Fruit fly (Drosophila melanogaster) whole organism, embryonic: Measurements from ENCODE around the gene fz3.

Source experiments
- Abd-B ChIP-seq: fragments of 200-800 bp; sonication (Bioruptor generic); optimal IDR thresholded peaks from 2 replicates; lab custom pipeline; 2018; ENCODE audit warnings: missing biosample characterization, mild to moderate bottlenecking, missing genetic modification characterization, moderate library complexity
- BEAF-32 ChIP-seq: fragments of 200-800 bp; sonication (Bioruptor generic); optimal IDR thresholded peaks from 3 replicates; lab custom pipeline; 2017; ENCODE audit warnings: missing biosample characterization, missing genetic modification characterization, mild to moderate bottlenecking, moderate library complexity, missing genetic modification reagents
- Bdp1 ChIP-seq: fragments of 200-800 bp; sonication (Bioruptor generic); optimal IDR thresholded peaks from 3 replicates; lab custom pipeline; 2016; ENCODE audit warnings: missing biosample characterization, missing genetic modification characterization
- CG11093 ChIP-seq: fragments of 200-800 bp; sonication (Bioruptor generic); IDR thresholded peaks from 3 replicates; pipeline ENCODE4 v1.3.6; 2022; ENCODE audit warnings: missing biosample characterization, missing genetic modification characterization
- CG11560 ChIP-seq: fragments of 200-800 bp; sonication (Bioruptor generic); IDR thresholded peaks from 3 replicates; pipeline ENCODE4 v1.3.6; 2022; ENCODE audit warnings: missing biosample characterization, missing genetic modification characterization
- CG11695 ChIP-seq: fragments of 200-800 bp; sonication (Bioruptor generic); IDR thresholded peaks from 3 replicates; pipeline ENCODE4 v1.3.6; 2022; ENCODE audit warnings: missing biosample characterization, missing genetic modification characterization
- CG13296 ChIP-seq: fragments of 200-800 bp; sonication (Bioruptor generic); optimal IDR thresholded peaks from 3 replicates; lab custom pipeline; 2018; ENCODE audit warnings: missing biosample characterization, mild to moderate bottlenecking, missing genetic modification characterization
- CG14710 ChIP-seq: fragments of 200-800 bp; sonication (Bioruptor generic); optimal IDR thresholded peaks from 3 replicates; lab custom pipeline; 2019; ENCODE audit warnings: missing biosample characterization, mild to moderate bottlenecking, missing genetic modification characterization, moderate library complexity
- CG15514 ChIP-seq: fragments of 200-800 bp; sonication (Bioruptor generic); optimal IDR thresholded peaks from 3 replicates; lab custom pipeline; 2017; ENCODE audit warnings: missing biosample characterization, missing genetic modification characterization, mild to moderate bottlenecking, moderate library complexity, missing genetic modification reagents
- CG1603 ChIP-seq: fragments of 200-800 bp; sonication (Bioruptor generic); optimal IDR thresholded peaks from 2 replicates; lab custom pipeline; 2019; ENCODE audit warnings: missing biosample characterization, mild to moderate bottlenecking, missing genetic modification characterization, moderate library complexity
- CG18599 ChIP-seq: fragments of 200-800 bp; sonication (Bioruptor generic); optimal IDR thresholded peaks from 3 replicates; lab custom pipeline; 2017; ENCODE audit warnings: missing biosample characterization, missing genetic modification characterization, mild to moderate bottlenecking, moderate library complexity, missing genetic modification reagents
- CG2129 ChIP-seq: fragments of 200-800 bp; sonication (Bioruptor generic); IDR thresholded peaks from 2 replicates; pipeline ENCODE4 v1.3.6; 2022; ENCODE audit warnings: missing biosample characterization, missing genetic modification characterization; ENCODE audit not compliant: partially characterized antibody
- CG4360 ChIP-seq: fragments of 200-800 bp; sonication (Bioruptor generic); IDR thresholded peaks from 2 replicates; pipeline ENCODE4 v1.3.6; 2022; ENCODE audit warnings: missing biosample characterization, missing genetic modification characterization
- CG7271 ChIP-seq: fragments of 200-800 bp; sonication (Bioruptor generic); optimal IDR thresholded peaks from 2 replicates; lab custom pipeline; 2018; ENCODE audit warnings: missing biosample characterization, mild to moderate bottlenecking, missing genetic modification characterization, moderate library complexity
- CG7357 ChIP-seq: fragments of 200-800 bp; sonication (Bioruptor generic); IDR thresholded peaks from 3 replicates; pipeline ENCODE4 v1.3.6; 2022; ENCODE audit warnings: missing biosample characterization, missing genetic modification characterization
- CG7372 ChIP-seq: fragments of 200-800 bp; sonication (Bioruptor generic); IDR thresholded peaks from 2 replicates; pipeline ENCODE4 v1.3.6; 2022; ENCODE audit warnings: missing biosample characterization, missing genetic modification characterization
- CG7839 ChIP-seq: fragments of 200-800 bp; sonication (Bioruptor generic); optimal IDR thresholded peaks from 3 replicates; lab custom pipeline; 2018; ENCODE audit warnings: missing biosample characterization, mild to moderate bottlenecking, missing genetic modification characterization, moderate library complexity
- D19A ChIP-seq: fragments of 200-800 bp; optimal IDR thresholded peaks from 3 replicates; lab custom pipeline; 2019; ENCODE audit warnings: missing biosample characterization, mild to moderate bottlenecking, missing genetic modification characterization, moderate library complexity
- Dref ChIP-seq: fragments of 200-800 bp; sonication (Bioruptor generic); IDR thresholded peaks from 2 replicates; pipeline ENCODE4 v1.3.6; 2022; ENCODE audit warnings: missing biosample characterization, missing genetic modification characterization
- E2f2 ChIP-seq: fragments of 200-800 bp; sonication (Bioruptor generic); IDR thresholded peaks from 2 replicates; pipeline ENCODE4 v1.3.6; 2022; ENCODE audit warnings: missing biosample characterization, missing genetic modification characterization
- Ets65A ChIP-seq: fragments of 200-800 bp; sonication (Bioruptor generic); peaks from one replicate; lab custom pipeline; 2016; ENCODE audit warnings: missing biosample characterization, missing genetic modification characterization
- HLHmδ ChIP-seq: fragments of 200-800 bp; sonication (Bioruptor generic); optimal IDR thresholded peaks from 2 replicates; lab custom pipeline; 2018; ENCODE audit warnings: missing biosample characterization, mild to moderate bottlenecking, missing genetic modification characterization, moderate library complexity
- HmgZ ChIP-seq: fragments of 200-800 bp; sonication (Bioruptor generic); optimal IDR thresholded peaks from 2 replicates; lab custom pipeline; 2018; ENCODE audit warnings: missing biosample characterization, mild to moderate bottlenecking, missing genetic modification characterization
- Hr3 ChIP-seq: fragments of 200-800 bp; sonication (Bioruptor generic); optimal IDR thresholded peaks from 3 replicates; lab custom pipeline; 2016; ENCODE audit warnings: missing biosample characterization, missing genetic modification characterization
- Hsf ChIP-seq: fragments of 200-800 bp; sonication (Bioruptor generic); optimal IDR thresholded peaks from 3 replicates; lab custom pipeline; 2016; ENCODE audit warnings: missing biosample characterization, missing genetic modification characterization
- MBD-R2 ChIP-seq: fragments of 200-800 bp; sonication (Bioruptor generic); IDR thresholded peaks from 2 replicates; pipeline ENCODE4 v1.3.6; 2022; ENCODE audit warnings: missing biosample characterization, missing genetic modification characterization
- MESR4 ChIP-seq: fragments of 200-800 bp; sonication (Bioruptor generic); optimal IDR thresholded peaks from 2 replicates; lab custom pipeline; 2018; ENCODE audit warnings: missing biosample characterization, mild to moderate bottlenecking, missing genetic modification characterization, moderate library complexity
- Meics ChIP-seq: fragments of 200-800 bp; sonication (Bioruptor generic); optimal IDR thresholded peaks from 2 replicates; lab custom pipeline; 2017; ENCODE audit warnings: missing biosample characterization, mild to moderate bottlenecking, missing genetic modification characterization
- Oli ChIP-seq: fragments of 200-800 bp; sonication (Bioruptor generic); optimal IDR thresholded peaks from 2 replicates; lab custom pipeline; 2018; ENCODE audit warnings: missing biosample characterization, mild to moderate bottlenecking, missing genetic modification characterization, moderate library complexity
- Rfx ChIP-seq: fragments of 200-800 bp; sonication (Bioruptor generic); IDR thresholded peaks from 2 replicates; pipeline ENCODE4 v1.3.6; 2022; ENCODE audit warnings: missing biosample characterization, missing genetic modification characterization
- Sin3A ChIP-seq: fragments of >200 bp; optimal IDR thresholded peaks from 2 replicates; lab custom pipeline; 2018
- Sry-δ ChIP-seq: fragments of 200-800 bp; sonication (Bioruptor generic); optimal IDR thresholded peaks from 2 replicates; lab custom pipeline; 2016; ENCODE audit warnings: missing biosample characterization, missing genetic modification characterization
- Xbp1 ChIP-seq: fragments of 200-800 bp; sonication (Bioruptor generic); optimal IDR thresholded peaks from 3 replicates; lab custom pipeline; 2016; ENCODE audit warnings: missing biosample characterization, mild to moderate bottlenecking, missing genetic modification characterization
- caup ChIP-seq: fragments of 200-800 bp; sonication (Bioruptor generic); optimal IDR thresholded peaks from 3 replicates; lab custom pipeline; 2017; ENCODE audit warnings: missing biosample characterization, mild to moderate bottlenecking, missing genetic modification characterization, moderate library complexity; ENCODE audit not compliant: severe bottlenecking
- da ChIP-seq: fragments of 200-800 bp; sonication (Bioruptor generic); optimal IDR thresholded peaks from 2 replicates; lab custom pipeline; 2016; ENCODE audit warnings: missing biosample characterization, missing genetic modification characterization
- fd3F ChIP-seq: fragments of 200-800 bp; sonication (Bioruptor generic); optimal IDR thresholded peaks from 2 replicates; lab custom pipeline; 2018; ENCODE audit warnings: missing biosample characterization, mild to moderate bottlenecking, missing genetic modification characterization, moderate library complexity
- gsb ChIP-seq: fragments of 200-800 bp; sonication (Bioruptor generic); IDR thresholded peaks from 2 replicates; pipeline ENCODE4 v1.3.6; 2022; ENCODE audit warnings: missing biosample characterization, missing genetic modification characterization
- gsb-n ChIP-seq: fragments of 200-800 bp; sonication (Bioruptor generic); optimal IDR thresholded peaks from 3 replicates; lab custom pipeline; 2018; ENCODE audit warnings: missing biosample characterization, mild to moderate bottlenecking, missing genetic modification characterization
- nerfin-1 ChIP-seq: fragments of 200-800 bp; sonication (Bioruptor generic); optimal IDR thresholded peaks from 3 replicates; lab custom pipeline; 2019; ENCODE audit warnings: missing biosample characterization, mild to moderate bottlenecking, missing genetic modification characterization, moderate library complexity
- pfk ChIP-seq: fragments of 200-800 bp; sonication (Bioruptor generic); optimal IDR thresholded peaks from 2 replicates; lab custom pipeline; 2018; ENCODE audit warnings: missing biosample characterization, mild to moderate bottlenecking, missing genetic modification characterization, moderate library complexity
- pho ChIP-seq: fragments of 200-800 bp; sonication (Bioruptor generic); optimal IDR thresholded peaks from 2 replicates; lab custom pipeline; 2016; ENCODE audit warnings: missing biosample characterization, missing genetic modification characterization
- phol ChIP-seq: fragments of 200-800 bp; sonication (Bioruptor generic); optimal IDR thresholded peaks from 3 replicates; lab custom pipeline; 2018; ENCODE audit warnings: missing biosample characterization, mild to moderate bottlenecking, missing genetic modification characterization, moderate library complexity
- row ChIP-seq: fragments of 200-800 bp; sonication (Bioruptor generic); IDR thresholded peaks from 3 replicates; pipeline ENCODE4 v1.3.6; 2022; ENCODE audit warnings: missing biosample characterization, missing genetic modification characterization
- sim ChIP-seq: fragments of 200-800 bp; sonication (Bioruptor generic); IDR thresholded peaks from 2 replicates; pipeline ENCODE4 v1.3.6; 2022; ENCODE audit warnings: missing biosample characterization, missing genetic modification characterization
- sima ChIP-seq: fragments of 200-800 bp; sonication (Bioruptor generic); optimal IDR thresholded peaks from 2 replicates; lab custom pipeline; 2016; ENCODE audit warnings: missing biosample characterization, missing genetic modification characterization
- sr ChIP-seq: fragments of 200-800 bp; sonication (Bioruptor generic); IDR thresholded peaks from 3 replicates; pipeline ENCODE4 v1.3.6; 2022; ENCODE audit warnings: missing biosample characterization, missing genetic modification characterization
- trem ChIP-seq: fragments of 200-800 bp; optimal IDR thresholded peaks from 3 replicates; lab custom pipeline; 2019; ENCODE audit warnings: missing biosample characterization, mild to moderate bottlenecking, missing genetic modification characterization, moderate library complexity
- usp ChIP-seq: fragments of >200 bp; optimal IDR thresholded peaks from 2 replicates; lab custom pipeline; 2017; ENCODE audit warnings: missing biosample characterization, missing genetic modification characterization
- vnd ChIP-seq: fragments of 200-800 bp; sonication (Bioruptor generic); IDR thresholded peaks from 3 replicates; pipeline ENCODE4 v1.3.6; 2022; ENCODE audit warnings: missing biosample characterization, missing genetic modification characterization; ENCODE audit not compliant: partially characterized antibody
- wek ChIP-seq: fragments of 200-800 bp; sonication (Bioruptor generic); optimal IDR thresholded peaks from 3 replicates; lab custom pipeline; 2018; ENCODE audit warnings: missing biosample characterization, mild to moderate bottlenecking, missing genetic modification characterization, moderate library complexity

Gene fz3

DNA sequence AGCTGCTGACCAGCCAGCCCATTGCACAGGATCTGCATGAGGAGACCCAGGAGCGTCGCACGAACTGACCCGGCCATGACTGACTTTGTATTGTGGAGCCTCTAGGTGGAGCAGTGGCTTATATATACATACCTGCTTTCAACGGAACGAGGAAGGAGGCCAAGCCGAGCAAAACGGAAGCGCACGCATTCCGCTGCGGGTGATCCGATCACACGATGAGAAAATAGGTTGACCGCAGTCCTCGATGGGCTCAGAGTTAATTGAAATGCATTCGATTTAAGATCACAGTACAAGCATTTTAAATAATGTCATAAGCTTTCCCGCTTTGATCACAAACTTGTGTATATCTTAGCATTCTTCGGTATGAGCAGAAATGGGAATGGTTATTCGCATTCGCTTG lies 35.1 kb downstream of the fz3 start, which contains the start of gene CG13358:
TSS of gene CG13358 (minus strand) at position 101 of the 400 bp plus-strand sequence.
- no peak for TF ChIP-seq CG18599 (GFP tag; lab: Kevin White, UChicago)
- TF ChIP-seq usp (GFP tag; lab: Kevin White, UChicago), result no peak
- no peak for TF ChIP-seq da
- TF ChIP-seq CG11093 (GFP tag; lab: Robert Waterston, UW), result no peak
- no peak for TF ChIP-seq vnd (GFP tag; lab: Robert Waterston, UW)
- TF ChIP-seq Ets65A, result peak; percentile 42

- TF ChIP-seq nerfin-1 (tag; lab: Kevin White, UChicago) (peak; percentile 4), Abd-B (GFP tag; lab: Kevin White, UChicago) (no peak), HmgZ (tag; lab: Kevin White, UChicago) (peak; percentile 27), Rfx (GFP tag; lab: Robert Waterston, UW) (0 out of 2 replicates have a peak, but pooled peaks have one; percentile 8), Oli (tag; lab: Kevin White, UChicago) (no peak), CG11560 (tag; lab: Robert Waterston, UW) (no peak), pho (no peak), CG1603 (peak; percentile 54), CG7271 (tag; lab: Kevin White, UChicago) (no peak), CG7357 (GFP tag; lab: Robert Waterston, UW) (no peak), Sin3A (lab: Kevin White, UChicago) (peak; percentile 36), phol (tag; lab: Kevin White, UChicago) (peak; percentile 31), Hr3 (GFP tag; lab: Kevin White, UChicago) (no peak), row (no peak), CG4360 (GFP tag; lab: Robert Waterston, UW) (peak; percentile 17; the same call in 1 of the 2 replicates), gsb-n (tag; lab: Kevin White, UChicago) (no peak), BEAF-32 (peak; percentile 31), CG7372 (no peak), Sry-δ (GFP tag; lab: Kevin White, UChicago) (peak; percentile 17), CG2129 (no peak), CG11695 (GFP tag; lab: Robert Waterston, UW) (no peak), sim (GFP tag; lab: Robert Waterston, UW) (no peak), D19A (tag; lab: Kevin White, UChicago) (no peak), gsb (GFP tag; lab: Robert Waterston, UW) (no peak), fd3F (GFP tag; lab: Kevin White, UChicago) (no peak), Bdp1 (GFP tag; lab: Kevin White, UChicago) (no peak), Dref (peak; percentile 29), sr (GFP tag; lab: Robert Waterston, UW) (no peak), Hsf (GFP tag; lab: Kevin White, UChicago) (no peak), CG15514 (GFP tag; lab: Kevin White, UChicago) (peak; percentile 43), pfk (GFP tag; lab: Kevin White, UChicago) (peak; percentile 60), Ets65A (peak; percentile 74), Xbp1 (peak; percentile 66), HLHmδ (GFP tag; lab: Kevin White, UChicago) (peak; percentile 29), CG7839 (tag; lab: Kevin White, UChicago) (no peak), CG14710 (tag; lab: Kevin White, UChicago) (peak; percentile 40), E2f2 (GFP tag; lab: Robert Waterston, UW) (peak; percentile 47), wek (peak; percentile 8), CG13296 (no peak), MBD-R2 (GFP tag; lab: Robert Waterston, UW) (peak; percentile 77), caup (GFP tag; lab: Kevin White, UChicago) (peak; percentile 7), sima (GFP tag; lab: Kevin White, UChicago) (no peak), trem (tag; lab: Kevin White, UChicago) (peak; percentile 9), MESR4 (GFP tag; lab: Kevin White, UChicago) (peak; percentile 88), Meics (GFP tag; lab: Kevin White, UChicago) (peak; percentile 6)
Measured at dm6 chrX:805907-806306, 36.2 kb downstream of the fz3 start, which contains the start of gene Sec22. TSS of gene Sec22 (plus strand) at chrX:806076.
